Fruit fly (Drosophila melanogaster) whole organism, embryonic: ENCODE data around the gene Ugt301D1.

Experiments
- CG13296 ChIP-seq: fragments of 200-800 bp; sonication (Bioruptor generic); optimal IDR thresholded peaks from 3 replicates; lab custom pipeline; 2018; ENCODE audit warnings: missing biosample characterization, mild to moderate bottlenecking, missing genetic modification characterization
- CG13775 ChIP-seq: fragments of 200-800 bp; sonication (Bioruptor generic); optimal IDR thresholded peaks from 3 replicates; lab custom pipeline; 2017; ENCODE audit warnings: missing biosample characterization, mild to moderate bottlenecking, missing genetic modification characterization
- CG15269 ChIP-seq: fragments of 200-800 bp; sonication (Bioruptor generic); optimal IDR thresholded peaks from 2 replicates; lab custom pipeline; 2018; ENCODE audit warnings: missing biosample characterization, mild to moderate bottlenecking, missing genetic modification characterization, moderate library complexity
- CG15514 ChIP-seq: fragments of 200-800 bp; sonication (Bioruptor generic); optimal IDR thresholded peaks from 3 replicates; lab custom pipeline; 2017; ENCODE audit warnings: missing biosample characterization, missing genetic modification characterization, mild to moderate bottlenecking, moderate library complexity, missing genetic modification reagents
- CG17361 ChIP-seq: fragments of 200-800 bp; sonication (Bioruptor generic); IDR thresholded peaks from 3 replicates; pipeline ENCODE4 v1.3.6; 2022; ENCODE audit warnings: missing biosample characterization, missing genetic modification characterization
- CG17612 ChIP-seq: fragments of 200-800 bp; sonication (Bioruptor generic); IDR thresholded peaks from 2 replicates; pipeline ENCODE4 v1.3.6; 2022; ENCODE audit warnings: missing biosample characterization, missing genetic modification characterization
- CG1792 ChIP-seq: fragments of 200-800 bp; sonication (Bioruptor generic); optimal IDR thresholded peaks from 2 replicates; lab custom pipeline; 2016; ENCODE audit warnings: missing biosample characterization, missing genetic modification characterization
- CG18599 ChIP-seq: fragments of 200-800 bp; sonication (Bioruptor generic); optimal IDR thresholded peaks from 3 replicates; lab custom pipeline; 2017; ENCODE audit warnings: missing biosample characterization, missing genetic modification characterization, mild to moderate bottlenecking, moderate library complexity, missing genetic modification reagents
- CG2116 ChIP-seq: fragments of 200-800 bp; sonication (Bioruptor generic); optimal IDR thresholded peaks from 3 replicates; lab custom pipeline; 2018; ENCODE audit warnings: missing biosample characterization, mild to moderate bottlenecking, missing genetic modification characterization
- CG2199 ChIP-seq: fragments of 200-800 bp; sonication (Bioruptor generic); IDR thresholded peaks from 3 replicates; pipeline ENCODE4 v1.3.6; 2022; ENCODE audit warnings: missing biosample characterization, missing genetic modification characterization
- CG34376 ChIP-seq: fragments of 200-800 bp; sonication (Bioruptor generic); optimal IDR thresholded peaks from 2 replicates; lab custom pipeline; 2018; ENCODE audit warnings: missing biosample characterization, mild to moderate bottlenecking, missing genetic modification characterization
- CG6254 ChIP-seq: fragments of 200-800 bp; sonication (Bioruptor generic); optimal IDR thresholded peaks from 3 replicates; lab custom pipeline; 2017; ENCODE audit warnings: mild to moderate bottlenecking, missing biosample characterization, missing genetic modification reagents, missing genetic modification characterization
- CG7745 ChIP-seq: fragments of 200-800 bp; sonication (Bioruptor generic); optimal IDR thresholded peaks from 2 replicates; lab custom pipeline; 2018; ENCODE audit warnings: missing biosample characterization, mild to moderate bottlenecking, missing genetic modification characterization, moderate library complexity
- CG8924 ChIP-seq: fragments of 200-800 bp; optimal IDR thresholded peaks from 3 replicates; lab custom pipeline; 2019; ENCODE audit warnings: missing biosample characterization, mild to moderate bottlenecking, missing genetic modification characterization, moderate library complexity
- CG9215 ChIP-seq: fragments of 200-800 bp; sonication (Bioruptor generic); IDR thresholded peaks from 2 replicates; pipeline ENCODE4 v1.3.6; 2022; ENCODE audit warnings: missing biosample characterization, missing genetic modification characterization
- D19A ChIP-seq: fragments of 200-800 bp; optimal IDR thresholded peaks from 3 replicates; lab custom pipeline; 2019; ENCODE audit warnings: missing biosample characterization, mild to moderate bottlenecking, missing genetic modification characterization, moderate library complexity
- Dbx ChIP-seq: fragments of 200-800 bp; sonication (Bioruptor generic); IDR thresholded peaks from 3 replicates; pipeline ENCODE4 v1.3.6; 2022; ENCODE audit warnings: missing biosample characterization, missing genetic modification characterization
- Fer3 ChIP-seq: fragments of 200-800 bp; sonication (Bioruptor generic); optimal IDR thresholded peaks from 2 replicates; lab custom pipeline; 2018; ENCODE audit warnings: missing biosample characterization, mild to moderate bottlenecking, missing genetic modification characterization, moderate library complexity
- HLHmδ ChIP-seq: fragments of 200-800 bp; sonication (Bioruptor generic); optimal IDR thresholded peaks from 2 replicates; lab custom pipeline; 2018; ENCODE audit warnings: missing biosample characterization, mild to moderate bottlenecking, missing genetic modification characterization, moderate library complexity
- HmgD ChIP-seq: fragments of 200-800 bp; sonication (Bioruptor generic); optimal IDR thresholded peaks from 3 replicates; lab custom pipeline; 2016; ENCODE audit warnings: missing biosample characterization, missing genetic modification characterization
- Lpt ChIP-seq: fragments of >200 bp; optimal IDR thresholded peaks from 2 replicates; lab custom pipeline; 2018; ENCODE audit warnings: missing biosample characterization, missing genetic modification characterization
- Med ChIP-seq: fragments of 200-800 bp; sonication (Bioruptor generic); peaks from one replicate; lab custom pipeline; 2016; ENCODE audit warnings: missing biosample characterization, missing genetic modification characterization, mild to moderate bottlenecking, inconsistent platforms, moderate library complexity
- NFAT ChIP-seq: fragments of 200-800 bp; sonication (Bioruptor generic); IDR thresholded peaks from 2 replicates; pipeline ENCODE4 v1.3.6; 2022; ENCODE audit warnings: missing biosample characterization, missing genetic modification characterization
- Ptx1 ChIP-seq: fragments of 200-800 bp; sonication (Bioruptor generic); IDR thresholded peaks from 2 replicates; pipeline ENCODE4 v1.3.6; 2022; ENCODE audit warnings: missing biosample characterization, missing genetic modification characterization
- Sox102F ChIP-seq: fragments of 200-800 bp; sonication (Bioruptor generic); optimal IDR thresholded peaks from 2 replicates; lab custom pipeline; 2018; ENCODE audit warnings: missing biosample characterization, mild to moderate bottlenecking, missing genetic modification characterization, moderate library complexity
- Stat92E ChIP-seq, 3 experiments: fragments of >200 bp in 2 of 3; fragments of 200-800 bp in 1 of 3; sonication (Bioruptor generic) in 1 of 3; optimal IDR thresholded peaks; 2 replicates each; lab custom pipeline; 2017 to 2019; ENCODE audit warnings: missing biosample characterization in 3 of 3, missing genetic modification characterization in 3 of 3, mild to moderate bottlenecking in 1 of 3, moderate library complexity in 1 of 3
- Trl ChIP-seq, 3 experiments: fragments of >200 bp in 2 of 3; fragments of 200-800 bp in 1 of 3; sonication (Bioruptor generic) in 1 of 3; optimal IDR thresholded peaks; 2 replicates in 1 of 3; 3 replicates in 2 of 3; lab custom pipeline; 2016 to 2017; ENCODE audit warnings: missing biosample characterization in 1 of 3, missing genetic modification characterization in 1 of 3
- Xrp1 ChIP-seq: fragments of 200-800 bp; sonication (Bioruptor generic); IDR thresholded peaks from 2 replicates; pipeline ENCODE4 v1.3.6; 2022; ENCODE audit warnings: missing biosample characterization, missing genetic modification characterization
- dpn ChIP-seq, 2 experiments: fragments of 200-800 bp; sonication (Bioruptor generic); optimal IDR thresholded peaks; 3 replicates each; lab custom pipeline; 2016; ENCODE audit warnings: missing biosample characterization in 2 of 2, missing genetic modification characterization in 2 of 2
- fru ChIP-seq: fragments of >200 bp; optimal IDR thresholded peaks from 2 replicates; lab custom pipeline; 2017
- hb ChIP-seq: fragments of 200-800 bp; sonication (Bioruptor generic); IDR thresholded peaks from 3 replicates; pipeline ENCODE4 v1.3.6; 2022; ENCODE audit warnings: missing biosample characterization, missing genetic modification characterization; ENCODE audit not compliant: partially characterized antibody
- hbn ChIP-seq: fragments of 200-800 bp; sonication (Bioruptor generic); IDR thresholded peaks from 2 replicates; pipeline ENCODE4 v1.3.6; 2022; ENCODE audit warnings: missing biosample characterization, missing genetic modification characterization; ENCODE audit not compliant: partially characterized antibody
- hkb ChIP-seq, 2 experiments: fragments of 200-800 bp in 1 of 2; fragments of >200 bp in 1 of 2; sonication (Bioruptor generic) in 1 of 2; IDR thresholded peaks in 1 of 2; optimal IDR thresholded peaks in 1 of 2; 2 replicates each; pipeline versions ENCODE4 v1.3.6 to Lab custom; 2017 to 2022; ENCODE audit warnings: missing biosample characterization in 1 of 2, missing genetic modification characterization in 1 of 2
- insv ChIP-seq, 2 experiments: fragments of 200-800 bp; sonication (Bioruptor generic); optimal IDR thresholded peaks; 3 replicates each; lab custom pipeline; 2016 to 2018; ENCODE audit warnings: missing biosample characterization in 2 of 2, missing genetic modification characterization in 2 of 2
- jumu ChIP-seq: fragments of 200-800 bp; sonication (Bioruptor generic); optimal IDR thresholded peaks from 3 replicates; lab custom pipeline; 2016; ENCODE audit warnings: missing biosample characterization, missing genetic modification characterization
- kah ChIP-seq: fragments of 200-800 bp; sonication (Bioruptor generic); optimal IDR thresholded peaks from 2 replicates; lab custom pipeline; 2018; ENCODE audit warnings: missing biosample characterization, mild to moderate bottlenecking, missing genetic modification characterization
- ken ChIP-seq: fragments of 200-800 bp; sonication (Bioruptor generic); IDR thresholded peaks from 3 replicates; pipeline ENCODE4 v1.3.6; 2022; ENCODE audit warnings: missing biosample characterization, missing genetic modification characterization
- nom ChIP-seq: fragments of 200-800 bp; sonication (Bioruptor generic); optimal IDR thresholded peaks from 2 replicates; lab custom pipeline; 2017; ENCODE audit warnings: missing biosample characterization, missing genetic modification characterization, mild to moderate bottlenecking, moderate library complexity, missing genetic modification reagents
- pan ChIP-seq, 4 experiments: fragments of >200 bp in 3 of 4; fragments of 200-800 bp in 1 of 4; sonication (Bioruptor generic) in 1 of 4; optimal IDR thresholded peaks in 3 of 4; IDR thresholded peaks in 1 of 4; 2 replicates each; pipeline versions ENCODE4 v1.3.6 to Lab custom; 2017 to 2022; ENCODE audit warnings: missing biosample characterization in 2 of 4, missing genetic modification characterization in 2 of 4, mixed read lengths in 1 of 4
- ro ChIP-seq: fragments of 200-800 bp; sonication (Bioruptor generic); IDR thresholded peaks from 2 replicates; pipeline ENCODE4 v1.3.6; 2022; ENCODE audit warnings: missing biosample characterization, missing genetic modification characterization
- row ChIP-seq: fragments of 200-800 bp; sonication (Bioruptor generic); IDR thresholded peaks from 3 replicates; pipeline ENCODE4 v1.3.6; 2022; ENCODE audit warnings: missing biosample characterization, missing genetic modification characterization
- sens-2 ChIP-seq: fragments of 200-800 bp; sonication (Bioruptor generic); IDR thresholded peaks from 2 replicates; pipeline ENCODE4 v1.3.6; 2022; ENCODE audit warnings: missing biosample characterization, missing genetic modification characterization
- tap ChIP-seq: fragments of 200-800 bp; optimal IDR thresholded peaks from 3 replicates; lab custom pipeline; 2019; ENCODE audit warnings: missing biosample characterization, mild to moderate bottlenecking, missing genetic modification characterization, moderate library complexity
- unpg ChIP-seq: fragments of 200-800 bp; sonication (Bioruptor generic); optimal IDR thresholded peaks from 3 replicates; lab custom pipeline; 2018; ENCODE audit warnings: missing biosample characterization, mild to moderate bottlenecking, missing genetic modification characterization, moderate library complexity
- wek ChIP-seq: fragments of 200-800 bp; sonication (Bioruptor generic); optimal IDR thresholded peaks from 3 replicates; lab custom pipeline; 2018; ENCODE audit warnings: missing biosample characterization, mild to moderate bottlenecking, missing genetic modification characterization, moderate library complexity
- z ChIP-seq: fragments of 200-800 bp; sonication (Bioruptor generic); IDR thresholded peaks from 3 replicates; pipeline ENCODE4 v1.3.6; 2022; ENCODE audit warnings: missing biosample characterization, missing genetic modification characterization
- zen ChIP-seq: fragments of 200-800 bp; sonication (Bioruptor generic); optimal IDR thresholded peaks from 3 replicates; lab custom pipeline; 2018; ENCODE audit warnings: missing biosample characterization, mild to moderate bottlenecking, missing genetic modification characterization, moderate library complexity

Gene Ugt301D1

dm6 chr2L:18484382-18485050 is 24.8 kb upstream of the Ugt301D1 start, which contains the start of gene CG10283 (continued):
- no peak for TF ChIP-seq CG17612 (GFP tag; lab: Robert Waterston, UW)
- no peak for TF ChIP-seq sens-2 (GFP tag; lab: Robert Waterston, UW)
- TF ChIP-seq Sox102F (GFP tag; lab: Kevin White, UChicago) = peak; percentile 30
- no peak for TF ChIP-seq pan (optimal IDR thresholded peaks at IDR 0.05; lab: Kevin White, UChicago)
- TF ChIP-seq pan (GFP tag; optimal IDR thresholded peaks at IDR 0.05 in 1 of 2, IDR thresholded peaks at IDR 0.05 in 1 of 2) = peak in 1 of 2 experiments; percentile 41
- peak; percentile 54; the same call in 2 of the 3 replicates for TF ChIP-seq Dbx (GFP tag; lab: Robert Waterston, UW)
- TF ChIP-seq z = peak; percentile 75; the same call in 2 of the 3 replicates
- TF ChIP-seq CG8924 (tag; lab: Kevin White, UChicago) = peak; percentile 21
- TF ChIP-seq zen = peak; percentile 29
- TF ChIP-seq CG17361 (GFP tag; lab: Robert Waterston, UW) = peak; percentile 68
- TF ChIP-seq Xrp1 = peak; percentile 43; the same call in 1 of the 2 replicates
- TF ChIP-seq ken (GFP tag; lab: Robert Waterston, UW) = peak; percentile 26; the same call in 1 of the 3 replicates
- no peak for TF ChIP-seq CG1792
- peak; percentile 79 for TF ChIP-seq row (GFP tag; lab: Robert Waterston, UW)
- TF ChIP-seq Ptx1 = peak; percentile 56
- no peak for TF ChIP-seq tap
- TF ChIP-seq jumu (GFP tag; lab: Kevin White, UChicago) = no peak
- TF ChIP-seq nom (GFP tag; lab: Kevin White, UChicago) = peak; percentile 33
- TF ChIP-seq CG6254 (GFP tag; lab: Kevin White, UChicago) = no peak
- peak; percentile 16 for TF ChIP-seq D19A (tag; lab: Kevin White, UChicago)
- peak; percentile 75 for TF ChIP-seq Med (GFP tag; lab: Kevin White, UChicago)
- no peak for TF ChIP-seq CG18599 (GFP tag; lab: Kevin White, UChicago)
- peak; percentile 21 for TF ChIP-seq CG13775 (GFP tag; lab: Kevin White, UChicago)
- no peak for TF ChIP-seq ro (GFP tag; lab: Robert Waterston, UW)
- TF ChIP-seq unpg (GFP tag; lab: Kevin White, UChicago) = peak; percentile 58
- peak in 1 of 2 experiments; percentile 20 for TF ChIP-seq dpn (GFP tag; optimal IDR thresholded peaks at IDR 0.05; lab: Kevin White, UChicago)
- no peak for TF ChIP-seq hkb (optimal IDR thresholded peaks at IDR 0.05; lab: Kevin White, UChicago)
- peak; percentile 43; the same call in 1 of the 2 replicates for TF ChIP-seq hkb (GFP tag; IDR thresholded peaks at IDR 0.05; lab: Robert Waterston, UW)
- peak; percentile 6 for TF ChIP-seq CG15269 (tag; lab: Kevin White, UChicago)
- TF ChIP-seq fru (lab: Kevin White, UChicago) = no peak
- peak in 1 of 3 experiments; percentile 62 for TF ChIP-seq Stat92E (GFP tag; optimal IDR thresholded peaks at IDR 0.05; lab: Kevin White, UChicago)
- peak; percentile 47; the same call in 1 of the 2 replicates for TF ChIP-seq NFAT (GFP tag; lab: Robert Waterston, UW)
- TF ChIP-seq CG15514 = peak; percentile 63
- TF ChIP-seq insv (GFP tag; optimal IDR thresholded peaks at IDR 0.05; lab: Kevin White, UChicago) = peak in 1 of 2 experiments; percentile 72
- no peak for TF ChIP-seq kah (GFP tag; lab: Kevin White, UChicago)
- peak; percentile 96 for TF ChIP-seq CG2199
- peak; percentile 64 for TF ChIP-seq CG2116 (GFP tag; lab: Kevin White, UChicago)
- TF ChIP-seq hb (GFP tag; lab: Robert Waterston, UW) = no peak
- TF ChIP-seq, all 482 proteins: peak for 150

DNA sequence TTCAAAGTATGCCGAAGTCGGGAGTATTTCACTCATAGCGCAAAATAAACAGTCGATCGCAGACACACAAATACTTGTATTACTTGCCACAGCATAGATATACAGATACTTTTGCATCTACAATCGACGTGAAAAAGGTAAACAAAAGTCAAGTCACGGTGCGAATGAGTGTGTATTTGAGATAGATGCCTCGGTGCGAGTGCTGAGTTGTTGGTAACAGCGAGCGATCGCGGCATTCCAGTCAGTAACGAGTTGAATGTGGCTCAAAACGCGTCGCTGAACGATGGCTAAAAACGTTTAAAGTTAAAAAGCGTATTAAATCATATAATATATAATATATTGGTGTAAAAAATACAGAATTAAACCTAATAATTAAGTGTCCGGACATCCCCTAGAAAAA is 24.1 kb upstream of the Ugt301D1 start, which contains the start of gene grnd:
Gene grnd, plus strand, starts transcription at position 207 of the 400 bp plus-strand sequence.
- TF ChIP-seq ken (GFP tag; lab: Robert Waterston, UW) (no peak), HmgD (GFP tag; lab: Kevin White, UChicago) (no peak), CG7745 (tag; lab: Kevin White, UChicago) (no peak), Fer3 (tag; lab: Kevin White, UChicago) (no peak), hbn (GFP tag; lab: Robert Waterston, UW) (no peak), ro (GFP tag; lab: Robert Waterston, UW) (no peak), CG34376 (GFP tag; lab: Kevin White, UChicago) (no peak), Lpt (GFP tag; lab: Kevin White, UChicago) (no peak), CG17361 (GFP tag; lab: Robert Waterston, UW) (no peak), CG9215 (GFP tag; lab: Robert Waterston, UW) (no peak), wek (GFP tag; lab: Kevin White, UChicago) (peak; percentile 9), CG13296 (GFP tag; lab: Kevin White, UChicago) (no peak), HLHmδ (no peak), Trl (optimal IDR thresholded peaks at IDR 0.05; lab: Kevin White, UChicago) (no peak), Trl (GFP tag; optimal IDR thresholded peaks at IDR 0.05; lab: Kevin White, UChicago) (no peak), z (peak; percentile 95)
